Worm (Caenorhabditis elegans) whole organism, late embryonic: ENCODE data around the gene ZK488.5.

Experiments
- C38D4.7 ChIP-seq: fragments of 200-800 bp; sonication (Bioruptor generic); optimal IDR thresholded peaks from 2 replicates; lab custom pipeline; 2018; ENCODE audit warnings: mild to moderate bottlenecking, missing genetic modification characterization, moderate library complexity, missing compliant biosample characterization
- F13H6.1 ChIP-seq: sonication (generic microtip); optimal IDR thresholded peaks from 2 replicates; lab custom pipeline; 2016; ENCODE audit warnings: missing genetic modification characterization, missing compliant biosample characterization
- K02D7.2 ChIP-seq: sonication (generic microtip); optimal IDR thresholded peaks from 2 replicates; lab custom pipeline; 2017; ENCODE audit warnings: mild to moderate bottlenecking, missing genetic modification characterization, missing compliant biosample characterization
- K09A11.1 ChIP-seq: sonication (generic microtip); optimal IDR thresholded peaks from 2 replicates; lab custom pipeline; 2017; ENCODE audit warnings: antibody characterized with exemption, mild to moderate bottlenecking, missing genetic modification characterization, missing compliant biosample characterization; ENCODE audit not compliant: insufficient read depth
- T23F11.4 ChIP-seq: fragments of 200-800 bp; sonication (Bioruptor generic); optimal IDR thresholded peaks from 2 replicates; lab custom pipeline; 2018; ENCODE audit warnings: mild to moderate bottlenecking, missing genetic modification characterization, missing compliant biosample characterization
- ceh-2 ChIP-seq: sonication (generic microtip); optimal IDR thresholded peaks from 2 replicates; lab custom pipeline; 2016; ENCODE audit warnings: missing genotype, missing genetic modification characterization, missing compliant biosample characterization
- ceh-22 ChIP-seq: sonication (generic microtip); optimal IDR thresholded peaks from 2 replicates; lab custom pipeline; 2017; ENCODE audit warnings: missing biosample characterization, missing genetic modification characterization
- ceh-24 ChIP-seq: sonication (generic microtip); optimal IDR thresholded peaks from 2 replicates; lab custom pipeline; 2016; ENCODE audit warnings: mild to moderate bottlenecking, missing genetic modification characterization, missing compliant biosample characterization
- ceh-30 ChIP-seq: fragments of 150-350 bp; optimal IDR thresholded peaks from 2 replicates; lab custom pipeline; 2014; ENCODE audit warnings: missing biosample characterization, missing genetic modification characterization
- ceh-45 ChIP-seq: fragments of 200-800 bp; sonication (Bioruptor generic); IDR thresholded peaks from 2 replicates; pipeline ENCODE4 v1.3.6; 2022; ENCODE audit warnings: missing genetic modification reagents, missing genetic modification characterization, missing compliant biosample characterization
- ceh-6 ChIP-seq: fragments of 200-800 bp; sonication (Bioruptor generic); optimal IDR thresholded peaks from 2 replicates; lab custom pipeline; 2018; ENCODE audit warnings: mild to moderate bottlenecking, missing genetic modification characterization, missing compliant biosample characterization
- ceh-9 ChIP-seq: sonication (generic microtip); optimal IDR thresholded peaks from 2 replicates; lab custom pipeline; 2016; ENCODE audit warnings: mild to moderate bottlenecking, missing genetic modification characterization, inconsistent platforms, missing compliant biosample characterization
- dmd-4 ChIP-seq: sonication (generic microtip); optimal IDR thresholded peaks from 2 replicates; lab custom pipeline; 2016; ENCODE audit warnings: borderline replicate concordance, missing genetic modification characterization, missing compliant biosample characterization
- dve-1 ChIP-seq: sonication (generic microtip); optimal IDR thresholded peaks from 2 replicates; lab custom pipeline; 2017; ENCODE audit warnings: antibody characterized with exemption, mild to moderate bottlenecking, missing genetic modification characterization, missing compliant biosample characterization
- elt-2 ChIP-seq: sonication (generic microtip); optimal IDR thresholded peaks from 2 replicates; lab custom pipeline; 2016; ENCODE audit warnings: missing genetic modification reagents, missing genetic modification characterization, missing compliant biosample characterization
- eyg-1 ChIP-seq: sonication (generic microtip); optimal IDR thresholded peaks from 2 replicates; lab custom pipeline; 2016; ENCODE audit warnings: missing genotype, missing genetic modification characterization, missing compliant biosample characterization
- fax-1 ChIP-seq: sonication (generic microtip); optimal IDR thresholded peaks from 2 replicates; lab custom pipeline; 2016; ENCODE audit warnings: missing genotype, missing genetic modification characterization, missing compliant biosample characterization
- fkh-10 ChIP-seq: fragments of 150-350 bp; optimal IDR thresholded peaks from 2 replicates; lab custom pipeline; 2014; ENCODE audit warnings: missing biosample characterization, missing genetic modification reagents, missing genetic modification characterization
- fkh-6 ChIP-seq: sonication (generic microtip); optimal IDR thresholded peaks from 2 replicates; lab custom pipeline; 2016; ENCODE audit warnings: missing genetic modification characterization, missing compliant biosample characterization
- lin-11 ChIP-seq: fragments of 200-800 bp; sonication (Bioruptor generic); optimal IDR thresholded peaks from 2 replicates; lab custom pipeline; 2018; ENCODE audit warnings: mild to moderate bottlenecking, missing genetic modification characterization, missing compliant biosample characterization
- madf-2 ChIP-seq: sonication (generic microtip); optimal IDR thresholded peaks from 2 replicates; lab custom pipeline; 2017; ENCODE audit warnings: missing genetic modification characterization, missing compliant biosample characterization
- mec-3 ChIP-seq: sonication (generic microtip); optimal IDR thresholded peaks from 2 replicates; lab custom pipeline; 2016; ENCODE audit warnings: borderline replicate concordance, missing genetic modification characterization, missing compliant biosample characterization
- nhr-11 ChIP-seq: fragments of 150-350 bp; optimal IDR thresholded peaks from 2 replicates; lab custom pipeline; 2014; ENCODE audit warnings: missing biosample characterization, missing genetic modification characterization
- nhr-232 ChIP-seq: sonication (generic microtip); optimal IDR thresholded peaks from 2 replicates; lab custom pipeline; 2016; ENCODE audit warnings: missing genetic modification characterization, missing compliant biosample characterization
- npax-4 ChIP-seq: sonication (generic microtip); optimal IDR thresholded peaks from 2 replicates; lab custom pipeline; 2016; ENCODE audit warnings: missing genetic modification characterization, missing compliant biosample characterization
- odd-2 ChIP-seq: sonication (generic microtip); optimal IDR thresholded peaks from 2 replicates; lab custom pipeline; 2017; ENCODE audit warnings: antibody characterized with exemption, mild to moderate bottlenecking, missing genetic modification characterization, missing compliant biosample characterization
- pag-3 ChIP-seq: sonication (generic microtip); optimal IDR thresholded peaks from 2 replicates; lab custom pipeline; 2016; ENCODE audit warnings: missing compliant biosample characterization, missing genetic modification characterization, borderline replicate concordance
- pax-1 ChIP-seq: fragments of 150-350 bp; optimal IDR thresholded peaks from 2 replicates; lab custom pipeline; 2014; ENCODE audit warnings: missing biosample characterization, missing genetic modification characterization
- pha-2 ChIP-seq: sonication (generic microtip); optimal IDR thresholded peaks from 2 replicates; lab custom pipeline; 2017; ENCODE audit warnings: mild to moderate bottlenecking, missing genetic modification characterization, missing compliant biosample characterization
- pha-4 ChIP-seq: fragments of 150-350 bp; optimal IDR thresholded peaks from 2 replicates; lab custom pipeline; 2018; ENCODE audit warnings: missing biosample characterization, missing genetic modification reagents, missing genetic modification characterization
- pros-1 ChIP-seq: fragments of 150-350 bp; optimal IDR thresholded peaks from 2 replicates; lab custom pipeline; 2014; ENCODE audit warnings: missing biosample characterization, missing genetic modification reagents, missing genetic modification characterization
- rnt-1 ChIP-seq: sonication (generic microtip); optimal IDR thresholded peaks from 2 replicates; lab custom pipeline; 2016; ENCODE audit warnings: missing genetic modification characterization, missing compliant biosample characterization
- sox-2 ChIP-seq: fragments of 200-800 bp; sonication (Bioruptor generic); IDR thresholded peaks from 2 replicates; pipeline ENCODE4 v1.3.6; 2022; ENCODE audit warnings: missing genetic modification reagents, missing genetic modification characterization, missing compliant biosample characterization
- syd-9 ChIP-seq: sonication (generic microtip); optimal IDR thresholded peaks from 2 replicates; lab custom pipeline; 2016; ENCODE audit warnings: mild to moderate bottlenecking, missing genetic modification characterization, moderate library complexity, missing compliant biosample characterization
- tbx-2 ChIP-seq: sonication (generic microtip); optimal IDR thresholded peaks from 2 replicates; lab custom pipeline; 2016; ENCODE audit warnings: missing genetic modification characterization, missing compliant biosample characterization
- tbx-7 ChIP-seq: sonication (generic microtip); optimal IDR thresholded peaks from 2 replicates; lab custom pipeline; 2016; ENCODE audit warnings: missing genotype, missing genetic modification characterization, missing compliant biosample characterization
- unc-3 ChIP-seq, 2 experiments: fragments of 200-800 bp in 1 of 2; sonication (Bioruptor generic) in 1 of 2; sonication (generic microtip) in 1 of 2; conservative IDR thresholded peaks in 1 of 2; optimal IDR thresholded peaks in 1 of 2; 2 replicates each; pipeline versions ENCODE4 v1.3.6 to Lab custom; 2016 to 2022; ENCODE audit warnings: missing compliant biosample characterization in 2 of 2, missing genetic modification characterization in 2 of 2, missing genetic modification reagents in 1 of 2
- unc-55 ChIP-seq: sonication (generic microtip); optimal IDR thresholded peaks from 2 replicates; lab custom pipeline; 2017; ENCODE audit warnings: missing biosample characterization, missing genetic modification reagents, missing genetic modification characterization

Gene ZK488.5

ce11 chrV:598626-599025 lies 5.6 kb downstream of the ZK488.5 start:
- TF ChIP-seq C38D4.7 (GFP tag; lab: Kevin White, UChicago) = no peak

DNA sequence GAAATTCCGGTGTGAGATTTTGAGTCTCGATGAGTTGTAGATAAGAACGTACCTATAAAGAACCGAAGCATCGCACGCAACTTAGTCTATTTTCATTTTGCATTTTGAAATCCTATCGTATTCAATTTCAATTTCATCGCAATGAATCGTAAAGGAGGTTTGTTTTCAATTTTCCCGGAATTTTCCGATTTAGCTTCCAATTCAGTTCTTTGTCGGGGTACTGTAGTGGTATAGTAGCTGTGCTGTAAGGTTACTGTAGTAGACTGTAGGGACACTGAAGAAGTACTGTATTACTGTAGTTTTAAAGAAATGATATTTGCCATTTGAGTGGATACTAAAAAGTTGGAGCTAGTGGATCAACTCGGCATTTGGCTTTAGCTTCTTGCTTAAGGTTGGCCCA lies 6.7 kb downstream of the ZK488.5 start:
- TF ChIP-seq unc-3 (GFP tag; conservative IDR thresholded peaks at IDR 0.05; lab: Robert Waterston, UW) = no peak
- no peak for TF ChIP-seq unc-3 (tag; optimal IDR thresholded peaks at IDR 0.05; lab: Kevin White, UChicago)
- TF ChIP-seq fax-1 (tag; lab: Kevin White, UChicago) = no peak
- no peak for TF ChIP-seq pros-1 (tag; lab: Kevin White, UChicago)
- TF ChIP-seq tbx-7 (tag; lab: Kevin White, UChicago) = no peak
- TF ChIP-seq tbx-2 (tag; lab: Kevin White, UChicago) = no peak
- TF ChIP-seq ceh-9 (tag; lab: Kevin White, UChicago) = no peak
- no peak for TF ChIP-seq syd-9 (tag; lab: Kevin White, UChicago)

DNA sequence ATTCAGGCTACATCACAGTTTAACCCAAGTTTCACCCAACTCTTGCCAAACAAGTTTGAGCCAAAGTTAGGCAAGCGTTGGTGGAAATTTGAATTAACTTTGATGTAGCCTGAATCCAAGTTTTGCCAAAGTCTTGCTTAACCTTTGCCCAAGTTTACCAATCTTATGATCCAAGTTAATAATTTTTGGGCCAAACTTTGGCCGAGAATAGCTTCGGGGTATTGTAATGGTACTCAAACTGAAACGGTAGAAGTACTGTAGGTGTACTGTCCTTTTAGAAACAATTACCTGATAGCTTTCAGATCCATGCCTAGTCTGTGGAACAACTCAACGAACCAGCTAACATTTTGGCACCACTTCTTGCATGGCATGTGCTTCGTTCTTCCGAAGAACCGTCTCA lies 7.2 kb downstream of the ZK488.5 start, which contains the start of gene nhr-251:
TSS of gene nhr-251 (plus strand) at position 301 of the 400 bp plus-strand sequence.
- TF ChIP-seq ceh-30 (tag; lab: Kevin White, UChicago) = no peak
- no peak for TF ChIP-seq npax-4 (tag; lab: Kevin White, UChicago)
- TF ChIP-seq F13H6.1 (tag; lab: Kevin White, UChicago) = no peak
- no peak for TF ChIP-seq ceh-9 (tag; lab: Kevin White, UChicago)

DNA sequence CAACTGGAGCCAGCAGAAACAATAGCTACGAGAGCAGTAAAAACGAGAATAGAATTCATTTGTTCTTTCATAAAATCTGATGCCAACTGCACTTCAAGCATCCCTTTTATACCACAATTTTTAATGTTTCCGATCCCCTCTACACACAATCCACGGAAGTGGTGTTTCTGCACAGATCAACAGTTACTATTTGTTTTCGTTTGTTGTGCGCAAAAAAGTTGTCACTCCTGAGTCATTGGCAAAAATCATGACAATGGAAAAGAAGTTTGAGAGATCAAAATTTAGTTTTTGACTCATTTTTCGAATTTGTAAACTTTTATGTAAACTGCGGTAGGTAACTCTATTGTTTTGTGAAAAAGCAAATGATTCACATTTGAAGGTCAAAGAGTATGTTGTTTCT lies 11.0 kb downstream of the ZK488.5 start, which contains the start of gene srlf-37:
TSS of gene srlf-37 (minus strand) at position 101 of the 400 bp plus-strand sequence.
- TF ChIP-seq elt-2 (tag; lab: Kevin White, UChicago) = no peak
- TF ChIP-seq pros-1 (tag; lab: Kevin White, UChicago) = no peak
- TF ChIP-seq pha-4 (tag; lab: Kevin White, UChicago) = no peak

DNA sequence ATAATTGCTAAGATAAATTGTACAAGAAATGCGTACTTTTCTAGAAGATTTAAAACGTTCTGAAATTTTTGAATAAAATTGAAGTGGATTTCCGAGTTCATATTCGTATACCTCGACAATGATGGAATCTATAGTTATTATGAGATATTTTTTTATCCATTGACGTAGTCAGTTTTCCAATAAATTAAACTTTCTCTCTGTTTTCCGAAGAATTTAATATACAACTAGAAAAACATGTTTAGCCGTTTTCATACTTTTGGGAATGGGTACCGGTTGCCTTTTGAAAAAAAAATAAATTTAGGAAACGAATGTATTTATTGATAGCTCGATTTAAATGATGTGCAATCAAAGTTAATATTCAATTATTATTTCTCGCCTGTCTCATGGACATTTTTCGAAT lies 15.8 kb downstream of the ZK488.5 start, which contains the start of gene srw-109:
TSS of gene srw-109 (minus strand) at position 101 of the 400 bp plus-strand sequence.
- TF ChIP-seq unc-55 (GFP tag; lab: Kevin White, UChicago) (no peak), tbx-2 (tag; lab: Kevin White, UChicago) (no peak), pax-1 (tag; lab: Kevin White, UChicago) (no peak), mec-3 (no peak), ceh-22 (tag; lab: Kevin White, UChicago) (no peak), npax-4 (tag; lab: Kevin White, UChicago) (no peak), sox-2 (GFP tag; lab: Robert Waterston, UW) (no peak), tbx-7 (tag; lab: Kevin White, UChicago) (no peak), odd-2 (tag; lab: Kevin White, UChicago) (no peak), eyg-1 (tag; lab: Kevin White, UChicago) (no peak)
- TF ChIP-seq, all 69 proteins: peak for 0

- no peak for TF ChIP-seq ceh-2
- TF ChIP-seq T23F11.4 (GFP tag; lab: Kevin White, UChicago) = no peak
- TF ChIP-seq ceh-45 (GFP tag; lab: Robert Waterston, UW) = no peak
- no peak for TF ChIP-seq lin-11
- TF ChIP-seq nhr-232 (tag; lab: Kevin White, UChicago) = no peak
- TF ChIP-seq ceh-24 (tag; lab: Kevin White, UChicago) = no peak
- TF ChIP-seq sox-2 (GFP tag; lab: Robert Waterston, UW) = no peak
- TF ChIP-seq, all 69 proteins: peak for 0
Observed at ce11 chrV:609671-610070, 16.6 kb downstream of the ZK488.5 start, which contains the start of gene srlf-36. Gene srlf-36 (minus strand): TSS chrV:609771.

DNA sequence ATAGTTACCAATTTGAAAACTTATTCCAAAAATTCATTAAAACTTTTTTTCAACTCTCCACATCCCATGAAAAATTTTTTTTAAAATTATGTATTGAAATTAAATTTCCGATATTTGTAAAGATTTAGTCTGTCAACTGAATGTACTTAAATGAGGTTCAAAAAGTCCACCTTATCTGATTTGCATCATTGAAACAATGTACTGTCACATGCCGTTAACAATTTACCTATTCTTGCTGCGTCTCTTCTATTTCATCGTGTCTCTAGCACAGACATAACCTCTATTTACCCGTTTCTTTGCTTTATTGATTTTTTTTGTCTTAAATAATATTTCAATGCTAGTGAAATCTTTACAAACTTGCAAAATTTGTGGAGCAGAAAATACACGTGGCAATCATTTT lies 17.2 kb downstream of the ZK488.5 start, which contains the start of gene nhr-90:
TSS of gene nhr-90 (plus strand) at position 296 of the 400 bp plus-strand sequence.
- TF ChIP-seq ceh-2 (no peak), mec-3 (no peak), pag-3 (tag; lab: Kevin White, UChicago) (no peak), madf-2 (tag; lab: Kevin White, UChicago) (no peak), nhr-11 (tag; lab: Kevin White, UChicago) (no peak), dve-1 (no peak), T23F11.4 (GFP tag; lab: Kevin White, UChicago) (no peak), ceh-6 (no peak), fkh-6 (tag; lab: Kevin White, UChicago) (no peak), dmd-4 (tag; lab: Kevin White, UChicago) (no peak), rnt-1 (tag; lab: Kevin White, UChicago) (no peak), unc-3 (GFP tag; conservative IDR thresholded peaks at IDR 0.05; lab: Robert Waterston, UW) (no peak), unc-3 (tag; optimal IDR thresholded peaks at IDR 0.05; lab: Kevin White, UChicago) (no peak), pha-2 (tag; lab: Kevin White, UChicago) (no peak), K09A11.1 (tag; lab: Kevin White, UChicago) (no peak), K02D7.2 (no peak), fkh-10 (no peak), odd-2 (tag; lab: Kevin White, UChicago) (no peak), ceh-45 (GFP tag; lab: Robert Waterston, UW) (no peak)
